Worm (Caenorhabditis elegans) whole organism, midembryonic: Measurements from ENCODE around the gene pqn-18.
A peak's percentile ranks its signal among the peaks of the same experiment; 100 is the strongest.

Source experiments
- T22C8.4 ChIP-seq: fragments of 200-800 bp; sonication (Bioruptor generic); IDR thresholded peaks from 2 replicates; pipeline ENCODE4 v1.3.6; 2022; ENCODE audit warnings: missing genetic modification characterization, missing compliant biosample characterization
- cog-1 ChIP-seq: sonication (generic microtip); optimal IDR thresholded peaks from 2 replicates; lab custom pipeline; 2016; ENCODE audit warnings: missing genetic modification characterization, missing compliant biosample characterization
- flt-1 ChIP-seq: fragments of 200-800 bp; sonication (Bioruptor generic); IDR thresholded peaks from 2 replicates; pipeline ENCODE4 v1.3.6; 2022; ENCODE audit warnings: missing genetic modification characterization, missing compliant biosample characterization
- klf-2 ChIP-seq: fragments of 200-800 bp; sonication (Bioruptor generic); conservative IDR thresholded peaks from 2 replicates; pipeline ENCODE4 v1.3.6; 2022; ENCODE audit warnings: missing genetic modification reagents, missing genetic modification characterization, missing compliant biosample characterization
- med-1 ChIP-seq: sonication (generic microtip); optimal IDR thresholded peaks from 2 replicates; lab custom pipeline; 2017; ENCODE audit warnings: missing genetic modification characterization, mild to moderate bottlenecking, missing compliant biosample characterization, antibody characterized with exemption, missing genetic modification reagents; ENCODE audit not compliant: insufficient read depth
- ref-1 ChIP-seq: fragments of 200-800 bp; sonication (Bioruptor generic); conservative IDR thresholded peaks from 2 replicates; pipeline ENCODE4 v1.3.6; 2022; ENCODE audit warnings: missing genetic modification reagents, missing genetic modification characterization, missing compliant biosample characterization
- tab-1 ChIP-seq: fragments of 200-800 bp; sonication (Bioruptor generic); IDR thresholded peaks from 2 replicates; pipeline ENCODE4 v1.3.6; 2022; ENCODE audit warnings: missing genetic modification characterization, missing compliant biosample characterization
- ztf-23 ChIP-seq: fragments of 200-800 bp; sonication (Bioruptor generic); IDR thresholded peaks from 2 replicates; pipeline ENCODE4 v1.3.6; 2022; ENCODE audit warnings: missing genetic modification reagents, missing genetic modification characterization, missing compliant biosample characterization
- ztf-29 ChIP-seq: fragments of 200-800 bp; sonication (Bioruptor generic); IDR thresholded peaks from 2 replicates; pipeline ENCODE4 v1.3.6; 2022; ENCODE audit warnings: missing genetic modification reagents, missing genetic modification characterization, missing compliant biosample characterization

pqn-18 gene

DNA sequence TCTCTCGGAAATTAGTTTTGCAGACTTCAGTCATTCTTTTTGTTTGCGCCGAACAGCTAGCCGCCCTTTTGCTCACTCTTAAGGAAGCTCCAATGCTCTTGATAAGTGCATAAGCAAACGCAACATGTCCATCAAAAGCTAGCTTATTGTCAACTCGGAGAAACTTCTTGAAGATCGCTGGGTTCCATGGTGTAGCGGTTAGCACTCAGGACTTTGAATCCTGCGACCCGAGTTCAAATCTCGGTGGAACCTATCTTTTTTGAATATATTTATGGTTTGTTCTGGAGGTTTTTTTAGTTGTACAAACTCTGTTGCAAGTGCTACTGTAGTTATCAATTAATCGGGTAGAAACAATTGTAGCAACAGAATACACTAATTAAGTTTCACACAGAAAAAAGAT is 29.9 kb downstream of the pqn-18 start:
- TF ChIP-seq cog-1 (tag; lab: Kevin White, UChicago) = no peak
- no peak for TF ChIP-seq flt-1 (GFP tag; lab: Robert Waterston, UW)
- no peak for TF ChIP-seq ref-1 (GFP tag; lab: Robert Waterston, UW)
- TF ChIP-seq med-1 = no peak
- no peak for TF ChIP-seq ztf-29 (GFP tag; lab: Robert Waterston, UW)
- TF ChIP-seq ztf-23 (GFP tag; lab: Robert Waterston, UW) = no peak
- no peak for TF ChIP-seq klf-2 (GFP tag; lab: Robert Waterston, UW)

DNA sequence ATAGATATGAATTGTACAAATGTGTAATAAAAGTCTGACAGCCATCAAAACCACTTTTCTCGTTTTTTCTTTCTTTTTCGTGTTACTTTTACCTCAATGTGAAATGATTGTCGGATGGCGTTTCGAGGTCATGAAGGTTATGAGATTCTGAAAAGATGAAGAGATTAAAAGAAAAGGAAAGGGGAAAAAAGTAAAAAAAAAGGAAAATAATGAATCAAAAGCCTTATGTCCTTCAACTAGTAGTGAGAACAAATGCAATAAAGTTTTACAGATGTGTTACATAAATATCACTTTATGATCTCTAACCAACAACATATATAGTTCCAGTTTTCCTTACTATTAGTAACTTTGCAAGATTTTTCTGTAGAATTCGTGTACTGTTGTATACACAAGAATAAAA is 33.2 kb downstream of the pqn-18 start, which contains the start of gene gmap-3:
TSS of gene gmap-3 (minus strand) at position 148 of the 400 bp plus-strand sequence.
- no peak for TF ChIP-seq flt-1 (GFP tag; lab: Robert Waterston, UW)
- TF ChIP-seq T22C8.4 (GFP tag; lab: Robert Waterston, UW) = no peak
- no peak for TF ChIP-seq tab-1
- no peak for TF ChIP-seq ref-1 (GFP tag; lab: Robert Waterston, UW)
- TF ChIP-seq ztf-23 (GFP tag; lab: Robert Waterston, UW) = no peak
- no peak for TF ChIP-seq ztf-29 (GFP tag; lab: Robert Waterston, UW)
- TF ChIP-seq klf-2 (GFP tag; lab: Robert Waterston, UW) = no peak
- no peak for TF ChIP-seq med-1
- TF ChIP-seq cog-1 (tag; lab: Kevin White, UChicago) = no peak

DNA sequence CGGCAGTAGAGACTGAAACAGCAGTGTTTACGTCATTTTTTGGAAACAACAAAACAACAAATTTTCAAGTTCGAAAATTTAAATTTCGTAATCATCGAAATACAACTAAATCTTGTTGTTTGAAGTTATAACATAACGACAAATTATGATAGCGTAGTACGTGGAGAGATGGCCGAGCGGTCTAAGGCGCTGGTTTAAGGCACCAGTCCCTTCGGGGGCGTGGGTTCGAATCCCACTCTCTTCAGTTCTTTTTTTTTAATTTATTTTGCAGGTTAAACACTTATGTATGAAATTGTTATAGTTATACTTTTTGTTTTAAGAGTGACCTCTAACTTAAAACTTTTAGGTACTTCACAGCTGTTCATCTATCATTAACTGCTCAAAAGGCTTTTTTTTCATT is 34.7 kb downstream of the pqn-18 start:
- TF ChIP-seq cog-1 (tag; lab: Kevin White, UChicago) (no peak), ref-1 (GFP tag; lab: Robert Waterston, UW) (no peak), tab-1 (0 out of 2 replicates have a peak, but pooled peaks have one; percentile 25)

DNA sequence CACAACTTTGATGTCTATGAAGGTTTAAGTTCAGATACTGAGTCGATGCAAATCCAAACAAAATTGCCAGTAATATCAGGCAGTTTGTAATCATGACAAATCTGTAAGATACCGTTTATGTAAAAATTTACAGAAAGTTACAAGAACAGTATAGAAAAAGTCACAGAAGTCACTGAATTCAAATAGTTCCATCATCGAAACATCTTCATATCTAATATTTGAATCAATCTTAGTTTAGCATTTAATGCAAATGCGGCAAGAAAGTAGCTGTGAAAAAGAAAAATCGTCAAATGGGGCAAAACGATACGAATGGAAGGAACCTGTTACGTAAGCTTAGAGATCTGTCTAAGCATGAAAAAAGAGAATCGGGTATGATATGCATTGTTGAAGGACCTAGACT is 35.5 kb downstream of the pqn-18 start, which contains the start of gene gmap-2:
TSS of gene gmap-2 (minus strand) at position 101 of the 400 bp plus-strand sequence.
- TF ChIP-seq ztf-29 (GFP tag; lab: Robert Waterston, UW) = no peak
- no peak for TF ChIP-seq klf-2 (GFP tag; lab: Robert Waterston, UW)
- no peak for TF ChIP-seq ztf-23 (GFP tag; lab: Robert Waterston, UW)
- no peak for TF ChIP-seq flt-1 (GFP tag; lab: Robert Waterston, UW)
- TF ChIP-seq cog-1 (tag; lab: Kevin White, UChicago) = no peak
- no peak for TF ChIP-seq T22C8.4 (GFP tag; lab: Robert Waterston, UW)
- TF ChIP-seq med-1 = no peak
- TF ChIP-seq tab-1 = no peak
- TF ChIP-seq ref-1 (GFP tag; lab: Robert Waterston, UW) = no peak

DNA sequence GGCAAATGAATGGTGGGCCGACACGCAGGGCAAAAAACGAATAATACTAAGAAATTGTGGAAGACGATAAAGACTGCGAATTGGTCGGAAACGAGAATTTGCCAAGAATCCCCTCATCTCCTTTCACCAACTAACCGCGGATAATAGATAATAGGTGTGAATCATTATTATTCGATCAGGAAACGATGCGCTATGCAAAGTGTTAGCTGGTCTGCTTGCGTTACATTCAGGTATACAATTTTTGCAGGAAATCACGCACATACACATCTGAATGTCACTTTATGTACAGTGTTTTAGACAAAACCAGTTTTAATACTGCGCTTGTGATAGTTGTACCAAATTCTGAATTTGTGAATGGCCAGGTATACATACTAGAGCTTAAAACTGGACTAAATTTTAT is 37.0 kb downstream of the pqn-18 start:
- TF ChIP-seq ztf-29 (GFP tag; lab: Robert Waterston, UW) (no peak), cog-1 (tag; lab: Kevin White, UChicago) (no peak), ztf-23 (GFP tag; lab: Robert Waterston, UW) (no peak), ref-1 (GFP tag; lab: Robert Waterston, UW) (no peak), tab-1 (no peak), klf-2 (GFP tag; lab: Robert Waterston, UW) (no peak), flt-1 (GFP tag; lab: Robert Waterston, UW) (no peak), T22C8.4 (GFP tag; lab: Robert Waterston, UW) (no peak), med-1 (no peak)

DNA sequence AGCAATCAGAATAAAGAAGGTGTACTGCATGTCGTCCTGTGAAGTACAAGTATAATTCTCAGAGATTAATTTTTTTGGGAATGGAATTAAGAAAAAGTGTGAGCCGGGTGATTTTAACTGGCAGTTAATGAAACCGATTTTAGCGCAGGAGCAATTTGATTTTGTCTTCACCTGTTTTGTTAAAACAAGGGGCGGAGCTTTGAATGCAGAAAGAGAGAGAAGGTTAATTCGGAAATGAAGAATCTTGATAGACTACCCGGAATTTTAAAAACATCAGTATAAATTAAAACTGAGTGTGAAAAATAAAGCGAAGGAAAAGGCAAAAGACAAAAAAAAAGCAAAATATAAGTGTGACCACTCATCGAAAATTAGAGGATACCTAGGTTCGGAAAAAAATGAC is 38.9 kb downstream of the pqn-18 start, which contains the start of gene C05E7.3:
TSS of gene C05E7.3 (minus strand) at position 101 of the 400 bp plus-strand sequence.
- TF ChIP-seq T22C8.4 (GFP tag; lab: Robert Waterston, UW) = no peak
- no peak for TF ChIP-seq cog-1 (tag; lab: Kevin White, UChicago)
- no peak for TF ChIP-seq med-1
- no peak for TF ChIP-seq ref-1 (GFP tag; lab: Robert Waterston, UW)
- TF ChIP-seq tab-1 = no peak
- no peak for TF ChIP-seq ztf-29 (GFP tag; lab: Robert Waterston, UW)
- no peak for TF ChIP-seq flt-1 (GFP tag; lab: Robert Waterston, UW)
- no peak for TF ChIP-seq ztf-23 (GFP tag; lab: Robert Waterston, UW)
- no peak for TF ChIP-seq klf-2 (GFP tag; lab: Robert Waterston, UW)

DNA sequence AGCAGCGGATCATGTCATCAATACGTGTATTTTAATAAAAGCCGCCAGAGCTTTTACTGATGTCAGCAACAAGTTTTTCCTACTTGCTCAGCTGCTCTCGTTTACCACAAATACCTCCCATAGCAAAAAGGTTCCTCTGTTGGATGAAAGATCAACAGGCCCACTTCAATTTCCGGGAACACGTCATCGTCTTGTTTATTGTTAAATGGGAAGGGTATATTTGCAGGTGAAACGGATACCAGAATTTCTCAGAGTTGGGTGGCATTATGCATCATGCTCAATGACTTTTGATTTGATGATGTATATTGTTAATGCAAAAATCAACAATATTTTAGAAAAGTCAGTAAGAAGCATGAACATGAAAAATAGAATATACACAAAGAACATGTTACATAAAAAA is 43.5 kb downstream of the pqn-18 start:
- TF ChIP-seq klf-2 (GFP tag; lab: Robert Waterston, UW) (no peak), flt-1 (GFP tag; lab: Robert Waterston, UW) (no peak), cog-1 (tag; lab: Kevin White, UChicago) (no peak), med-1 (no peak)

DNA sequence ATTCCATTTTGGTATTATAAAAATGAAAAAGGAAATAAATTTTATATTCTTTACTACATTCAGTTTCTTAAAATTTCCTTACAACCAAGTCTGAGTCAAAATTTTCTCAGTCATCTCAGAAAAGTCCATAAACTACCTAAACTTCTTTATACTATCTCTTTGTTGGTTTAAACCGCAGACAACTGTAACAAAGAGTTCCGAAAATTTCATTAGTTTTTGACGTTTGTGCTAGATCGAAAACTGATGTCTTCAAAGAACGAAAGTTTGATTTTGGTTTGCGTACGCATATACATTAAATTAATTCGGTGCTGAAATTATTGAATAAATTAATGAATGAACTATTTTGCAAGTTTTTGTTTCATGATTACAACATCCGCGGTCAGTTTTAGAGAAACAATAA is 51.3 kb downstream of the pqn-18 start:
- TF ChIP-seq cog-1 (tag; lab: Kevin White, UChicago) = no peak
- no peak for TF ChIP-seq ref-1 (GFP tag; lab: Robert Waterston, UW)
- no peak for TF ChIP-seq klf-2 (GFP tag; lab: Robert Waterston, UW)
- no peak for TF ChIP-seq T22C8.4 (GFP tag; lab: Robert Waterston, UW)
- TF ChIP-seq med-1 = no peak
- no peak for TF ChIP-seq ztf-29 (GFP tag; lab: Robert Waterston, UW)
- no peak for TF ChIP-seq tab-1
- no peak for TF ChIP-seq flt-1 (GFP tag; lab: Robert Waterston, UW)
- TF ChIP-seq ztf-23 (GFP tag; lab: Robert Waterston, UW) = no peak

DNA sequence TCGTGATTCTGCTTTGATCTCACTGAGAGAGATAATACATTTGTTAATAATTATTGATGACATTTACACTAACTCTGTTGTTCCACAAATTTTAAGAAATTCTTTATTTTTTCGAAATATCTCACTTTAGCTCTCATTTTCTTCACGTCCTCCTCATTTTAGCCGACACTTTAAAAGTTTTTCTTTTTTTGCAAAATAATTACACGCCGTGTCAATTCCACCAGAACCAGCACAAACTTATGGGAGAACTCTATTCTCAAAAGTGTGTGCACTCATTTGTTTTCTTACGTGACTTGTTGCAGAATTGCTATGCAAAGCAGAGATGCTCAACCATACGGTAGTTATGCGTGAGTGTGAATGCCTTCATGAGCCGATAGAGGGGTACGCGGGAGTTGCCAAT is 57.5 kb downstream of the pqn-18 start, which contains the start of gene frpr-2:
TSS of gene frpr-2 (plus strand) at position 301 of the 400 bp plus-strand sequence.
- TF ChIP-seq ref-1 (GFP tag; lab: Robert Waterston, UW) (no peak), T22C8.4 (GFP tag; lab: Robert Waterston, UW) (no peak), med-1 (no peak), tab-1 (no peak), cog-1 (tag; lab: Kevin White, UChicago) (no peak)
